Worm (Caenorhabditis elegans): ENCODE results near the gene nep-12.

The nep-12 gene

DNA sequence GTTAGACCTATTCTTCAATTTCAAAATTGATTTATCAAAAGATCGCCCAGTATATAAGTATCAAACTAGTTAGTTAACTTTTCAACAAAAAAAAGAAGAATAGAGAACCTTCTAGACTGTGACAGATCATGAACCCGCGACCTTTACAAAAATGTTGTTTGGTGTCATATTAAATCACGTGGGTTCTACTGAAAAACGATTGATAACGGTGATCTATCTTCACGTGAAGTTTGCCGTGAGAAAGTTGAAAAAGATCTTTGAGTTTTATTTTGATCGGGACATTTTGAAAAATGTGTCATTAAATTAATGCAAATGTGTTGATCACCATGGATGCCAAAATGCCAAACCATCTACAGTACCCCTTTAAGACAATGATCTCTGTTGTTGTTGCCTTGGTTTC is 36.0 kb downstream of the nep-12 start:
- TF ChIP-seq hlh-11 (tag; optimal IDR thresholded peaks at IDR 0.05) (peak; percentile 4), ZK546.5 (tag; optimal IDR thresholded peaks at IDR 0.05) (no peak), madf-5 (GFP tag; IDR thresholded peaks at IDR 0.05) (no peak), dmd-8 (GFP tag; IDR thresholded peaks at IDR 0.05) (no peak), nhr-102 (tag; optimal IDR thresholded peaks at IDR 0.05) (no peak), ztf-11 (tag; optimal IDR thresholded peaks at IDR 0.05) (no peak), unc-62 (GFP tag; optimal IDR thresholded peaks at IDR 0.05 in 1 of 2) (no peak), unc-62 (tag; optimal IDR thresholded peaks at IDR 0.05) (no peak), mes-2 (tag; optimal IDR thresholded peaks at IDR 0.05; ENCODE audit: poor library complexity, severe bottlenecking) (no peak), hlh-30 (tag; optimal IDR thresholded peaks at IDR 0.05; ENCODE audit: insufficient read depth) (peak; percentile 66), hif-1 (tag; optimal IDR thresholded peaks at IDR 0.05) (no peak), lin-29 (GFP tag; IDR thresholded peaks at IDR 0.05) (no peak), mdt-29 (GFP tag; IDR thresholded peaks at IDR 0.05) (peak; percentile 64; the same call in 1 of the 2 replicates), ctbp-1 (GFP tag; IDR thresholded peaks at IDR 0.05) (no peak), mep-1 (tag; optimal IDR thresholded peaks at IDR 0.05) (no peak), ceh-20 (GFP tag; IDR thresholded peaks at IDR 0.05) (0 out of 2 replicates have a peak, but pooled peaks have one; percentile 14), pqm-1 (tag; optimal IDR thresholded peaks at IDR 0.05) (no peak)

ce11 chrII:4747697-4748096 is 36.6 kb downstream of the nep-12 start:
- no peak for TF ChIP-seq R02D3.7 (tag; optimal IDR thresholded peaks at IDR 0.05)
- TF ChIP-seq hlh-30 (tag; optimal IDR thresholded peaks at IDR 0.05; ENCODE audit: insufficient read depth), result peak; percentile 26
- TF ChIP-seq ama-1 (optimal IDR thresholded peaks at IDR 0.05), result no peak
- no peak for TF ChIP-seq F10B5.3 (tag; optimal IDR thresholded peaks at IDR 0.05)
- TF ChIP-seq lsy-2 (tag; optimal IDR thresholded peaks at IDR 0.05), result peak in 1 of 2 experiments; percentile 2
- TF ChIP-seq zip-11 (GFP tag; IDR thresholded peaks at IDR 0.05), result no peak

- no peak for TF ChIP-seq dmd-8 (GFP tag; IDR thresholded peaks at IDR 0.05)
- peak; percentile 5 for TF ChIP-seq hlh-11 (tag; optimal IDR thresholded peaks at IDR 0.05)
- peak in 1 of 2 experiments; percentile 39 for TF ChIP-seq mdl-1 (tag; optimal IDR thresholded peaks at IDR 0.05)
- TF ChIP-seq lsy-2 (tag; optimal IDR thresholded peaks at IDR 0.05), result peak in 1 of 2 experiments; percentile 51
- no peak for TF ChIP-seq ZK546.5 (tag; optimal IDR thresholded peaks at IDR 0.05)
- peak; percentile 69 for TF ChIP-seq hlh-30 (tag; optimal IDR thresholded peaks at IDR 0.05; ENCODE audit: insufficient read depth)
- TF ChIP-seq nhr-48 (tag; optimal IDR thresholded peaks at IDR 0.05), result peak; percentile 62
- TF ChIP-seq mdt-29 (GFP tag; IDR thresholded peaks at IDR 0.05), result peak; percentile 16; the same call in 1 of the 2 replicates
- TF ChIP-seq zag-1 (tag; optimal IDR thresholded peaks at IDR 0.05), result no peak
- TF ChIP-seq madf-9 (GFP tag; conservative IDR thresholded peaks at IDR 0.05), result no peak
These were observed 37.3 kb downstream of the nep-12 start for ce11 chrII:4747063-4747462.

DNA sequence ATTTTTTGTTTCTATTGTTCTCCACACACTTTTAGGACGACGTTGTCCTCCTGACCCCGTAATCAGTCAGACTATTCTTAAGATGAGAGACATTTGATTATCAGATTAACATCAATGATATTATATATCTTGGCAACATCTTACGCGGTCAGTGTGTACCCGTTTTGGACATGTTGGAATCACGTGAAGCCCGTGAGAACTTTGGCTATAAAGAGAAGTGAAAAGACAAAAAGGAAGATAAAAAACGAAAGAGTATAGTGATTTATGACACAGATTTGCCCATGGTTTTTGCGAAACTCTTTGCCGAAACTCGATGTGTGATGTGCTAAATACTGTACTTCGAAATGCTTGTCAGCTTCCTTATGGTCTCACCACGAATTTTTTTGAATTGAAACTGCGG is 39.1 kb downstream of the nep-12 start:
- TF ChIP-seq dve-1 (tag; optimal IDR thresholded peaks at IDR 0.05; ENCODE audit: insufficient read depth) (peak; percentile 34), daf-16 (GFP tag; optimal IDR thresholded peaks at IDR 0.05) (no peak), daf-16 (tag; optimal IDR thresholded peaks at IDR 0.05) (no peak), spr-1 (tag; optimal IDR thresholded peaks at IDR 0.05) (no peak), zag-1 (tag; optimal IDR thresholded peaks at IDR 0.05) (no peak), nhr-28 (tag; optimal IDR thresholded peaks at IDR 0.05) (peak; percentile 77), zip-11 (GFP tag; IDR thresholded peaks at IDR 0.05) (no peak), ceh-20 (GFP tag; IDR thresholded peaks at IDR 0.05) (peak; percentile 59; the same call in 1 of the 2 replicates), madf-5 (GFP tag; IDR thresholded peaks at IDR 0.05) (no peak), nhr-6 (tag; optimal IDR thresholded peaks at IDR 0.05) (no peak), Y105C5A.15 (GFP tag; IDR thresholded peaks at IDR 0.05) (no peak), mxl-3 (GFP tag; optimal IDR thresholded peaks at IDR 0.05) (peak; percentile 72), ceh-44 (GFP tag; IDR thresholded peaks at IDR 0.05) (no peak), zip-2 (tag; optimal IDR thresholded peaks at IDR 0.05) (no peak), aha-1 (tag) (peak; percentile 84), rbr-2 (tag; optimal IDR thresholded peaks at IDR 0.05) (no peak), F26F4.8 (GFP tag; conservative IDR thresholded peaks at IDR 0.05) (no peak), nhr-77 (tag; optimal IDR thresholded peaks at IDR 0.05) (peak; percentile 8), pqm-1 (tag; optimal IDR thresholded peaks at IDR 0.05) (no peak), hlh-30 (tag; optimal IDR thresholded peaks at IDR 0.05; ENCODE audit: insufficient read depth) (peak; percentile 63), php-3 (GFP tag; IDR thresholded peaks at IDR 0.05) (no peak), ceh-62 (tag; optimal IDR thresholded peaks at IDR 0.05) (no peak), unc-39 (tag; optimal IDR thresholded peaks at IDR 0.05) (no peak), arid-1 (GFP tag; conservative IDR thresholded peaks at IDR 0.05) (no peak), hlh-11 (tag; optimal IDR thresholded peaks at IDR 0.05) (peak; percentile 55), Y5F2A.4 (GFP tag; optimal IDR thresholded peaks at IDR 0.05) (no peak), Y48G9A.11 (GFP tag; IDR thresholded peaks at IDR 0.05) (no peak)
